Fruit fly (Drosophila melanogaster) whole organism: Measurements from ENCODE around the gene eIF3a.

Experiments
- EcR ChIP-seq, 2 experiments: fragments of >200 bp; optimal IDR thresholded peaks; 2 replicates each; lab custom pipeline; 2017; ENCODE audit warnings: missing biosample characterization in 2 of 2, missing genetic modification characterization in 2 of 2, missing genetic modification reagents in 2 of 2
- pan ChIP-seq: fragments of >200 bp; optimal IDR thresholded peaks from 2 replicates; lab custom pipeline; 2017
- psq ChIP-seq: fragments of >200 bp; optimal IDR thresholded peaks from 2 replicates; lab custom pipeline; 2017
- usp ChIP-seq: fragments of >200 bp; optimal IDR thresholded peaks from 2 replicates; lab custom pipeline; 2017; ENCODE audit warnings: missing biosample characterization, missing genetic modification characterization, mixed read lengths

DNA sequence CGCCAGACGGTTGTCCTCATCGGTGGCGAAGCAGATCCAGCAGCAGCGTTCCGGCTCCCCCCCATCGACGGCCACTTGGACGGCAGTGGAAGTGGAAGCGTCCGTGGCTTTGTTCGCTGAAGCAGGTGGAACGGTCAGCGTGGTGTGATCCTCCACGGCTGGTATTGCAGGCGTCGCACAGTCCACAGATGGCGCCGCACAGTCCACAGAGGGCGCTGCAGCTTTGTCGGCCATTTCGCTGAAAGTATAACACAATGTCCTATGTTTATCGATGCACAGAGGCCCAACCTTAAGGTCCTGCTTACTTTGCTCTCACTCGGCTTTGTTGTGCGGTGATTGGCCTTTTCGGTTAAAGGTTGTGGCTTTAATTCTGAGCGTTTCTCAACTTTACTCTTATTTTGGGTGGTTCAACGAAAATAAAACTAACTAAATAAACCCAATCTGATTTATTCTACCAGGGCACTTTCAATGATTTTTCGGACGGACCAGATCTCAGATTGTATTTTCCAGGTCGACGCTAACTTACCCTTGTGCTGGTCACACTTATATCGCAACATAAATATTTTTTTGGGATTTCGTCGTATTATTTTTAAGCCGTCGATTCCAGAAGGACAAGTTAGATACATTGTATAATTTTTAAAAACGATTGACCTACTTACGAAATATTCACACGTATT, 36.2 kb downstream of the eIF3a start, which contains the start of gene CG9855:
- TF ChIP-seq pan (lab: Kevin White, UChicago) (no peak), EcR (GFP tag; optimal IDR thresholded peaks at IDR 0.05; lab: Kevin White, UChicago) (no peak), psq (lab: Kevin White, UChicago) (no peak), usp (GFP tag; lab: Kevin White, UChicago) (no peak)
